Worm (Caenorhabditis elegans): Measurements from ENCODE around the gene twk-17.

The twk-17 gene

DNA sequence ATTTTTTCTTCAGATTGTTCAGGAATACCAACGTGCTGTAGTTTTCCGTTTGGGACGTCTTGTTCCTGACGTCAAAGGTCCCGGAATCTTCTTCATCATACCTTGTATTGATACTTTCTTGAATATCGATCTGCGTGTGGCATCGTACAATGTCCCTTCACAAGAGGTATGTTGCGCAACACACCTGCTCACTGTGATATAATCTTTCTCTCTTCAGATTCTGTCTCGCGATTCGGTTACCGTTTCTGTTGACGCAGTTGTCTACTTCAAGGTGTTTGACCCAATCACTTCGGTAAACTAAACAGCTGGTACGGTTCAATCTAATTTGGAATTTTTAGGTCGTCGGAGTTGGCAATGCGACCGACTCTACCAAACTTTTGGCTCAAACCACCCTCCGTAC is 44.5 kb downstream of the twk-17 start:
- no peak for TF ChIP-seq aly-2 (tag; optimal IDR thresholded peaks at IDR 0.05)
- TF ChIP-seq ztf-11 (tag; optimal IDR thresholded peaks at IDR 0.05) = no peak

DNA sequence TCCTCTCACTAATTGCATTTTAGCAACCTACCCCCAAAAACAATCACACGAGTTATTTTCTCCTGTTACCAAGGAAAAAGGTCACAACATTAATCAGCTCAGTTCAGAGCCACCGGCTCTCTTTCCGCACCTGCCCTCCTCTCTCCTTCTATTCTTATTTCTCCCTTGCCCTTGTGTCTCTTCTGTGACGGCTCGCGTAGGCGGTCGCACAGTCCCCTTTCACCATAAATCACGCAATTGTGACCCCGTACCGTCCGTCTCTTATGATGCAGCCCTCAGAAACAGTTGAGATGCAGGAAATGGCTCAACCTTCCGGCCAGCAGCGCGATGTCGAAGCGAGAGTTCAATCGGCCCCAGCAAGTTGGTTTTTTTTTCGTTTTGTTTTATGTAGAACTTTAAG is 45.3 kb downstream of the twk-17 start, which contains the start of gene sto-1:
sto-1 (plus strand) TSS at position 200 of the 400 bp plus-strand sequence.
- no peak for TF ChIP-seq nhr-41 (GFP tag; IDR thresholded peaks at IDR 0.05)
- no peak for TF ChIP-seq ceh-20 (GFP tag; IDR thresholded peaks at IDR 0.05)
- no peak for TF ChIP-seq daf-12 (tag; optimal IDR thresholded peaks at IDR 0.05)
- no peak for TF ChIP-seq ceh-62 (tag; optimal IDR thresholded peaks at IDR 0.05)
- TF ChIP-seq ZK546.5 (tag; optimal IDR thresholded peaks at IDR 0.05) = no peak
- no peak for TF ChIP-seq mxl-3 (GFP tag; optimal IDR thresholded peaks at IDR 0.05)
- TF ChIP-seq mdt-29 (GFP tag; IDR thresholded peaks at IDR 0.05) = no peak
- TF ChIP-seq ctbp-1 (GFP tag; IDR thresholded peaks at IDR 0.05) = no peak
- no peak for TF ChIP-seq Y105C5A.15 (GFP tag; IDR thresholded peaks at IDR 0.05)
- TF ChIP-seq saeg-2 (GFP tag; IDR thresholded peaks at IDR 0.05) = no peak
- TF ChIP-seq zip-2 (tag; optimal IDR thresholded peaks at IDR 0.05) = no peak
- TF ChIP-seq egl-43 (GFP tag; IDR thresholded peaks at IDR 0.05) = no peak
- TF ChIP-seq nhr-102 (tag; optimal IDR thresholded peaks at IDR 0.05) = no peak
- no peak for TF ChIP-seq spr-1 (tag; optimal IDR thresholded peaks at IDR 0.05)
- TF ChIP-seq php-3 (GFP tag; IDR thresholded peaks at IDR 0.05) = no peak
- no peak for TF ChIP-seq gei-8 (GFP tag; optimal IDR thresholded peaks at IDR 0.05)
- no peak for TF ChIP-seq sdz-12 (GFP tag; optimal IDR thresholded peaks at IDR 0.05)
- TF ChIP-seq ceh-44 (GFP tag; IDR thresholded peaks at IDR 0.05) = no peak
- no peak for TF ChIP-seq zag-1 (tag; optimal IDR thresholded peaks at IDR 0.05)

DNA sequence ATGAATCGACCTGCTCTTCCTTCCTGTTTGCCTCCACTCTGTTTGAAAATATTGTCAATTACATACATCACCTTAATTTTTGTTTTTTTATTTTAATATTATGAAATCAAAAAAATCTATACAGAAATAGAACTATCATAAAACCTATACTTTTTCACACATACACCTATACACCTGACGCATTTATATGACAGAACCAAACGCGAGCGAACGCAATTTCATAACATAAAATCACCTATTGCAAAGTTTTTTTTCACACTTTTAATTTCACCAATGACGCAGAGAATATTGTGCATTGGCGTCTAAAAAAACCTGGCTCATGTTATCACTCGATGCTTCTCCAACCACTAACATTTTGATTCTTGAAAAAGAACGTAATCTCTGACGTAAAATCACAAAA is 45.9 kb downstream of the twk-17 start:
- TF ChIP-seq jun-1 (tag; optimal IDR thresholded peaks at IDR 0.05) = no peak
- TF ChIP-seq hlh-30 (tag; optimal IDR thresholded peaks at IDR 0.05; ENCODE audit: insufficient read depth) = no peak
- TF ChIP-seq mxl-3 (GFP tag; optimal IDR thresholded peaks at IDR 0.05) = no peak
- TF ChIP-seq nhr-6 (tag; optimal IDR thresholded peaks at IDR 0.05) = no peak
- TF ChIP-seq T20F7.1 (GFP tag; optimal IDR thresholded peaks at IDR 0.05) = no peak
- no peak for TF ChIP-seq lin-1 (GFP tag; IDR thresholded peaks at IDR 0.05)
- no peak for TF ChIP-seq zip-2 (tag; optimal IDR thresholded peaks at IDR 0.05)
- no peak for TF ChIP-seq ceh-32 (tag; optimal IDR thresholded peaks at IDR 0.05; ENCODE audit: poor library complexity)

DNA sequence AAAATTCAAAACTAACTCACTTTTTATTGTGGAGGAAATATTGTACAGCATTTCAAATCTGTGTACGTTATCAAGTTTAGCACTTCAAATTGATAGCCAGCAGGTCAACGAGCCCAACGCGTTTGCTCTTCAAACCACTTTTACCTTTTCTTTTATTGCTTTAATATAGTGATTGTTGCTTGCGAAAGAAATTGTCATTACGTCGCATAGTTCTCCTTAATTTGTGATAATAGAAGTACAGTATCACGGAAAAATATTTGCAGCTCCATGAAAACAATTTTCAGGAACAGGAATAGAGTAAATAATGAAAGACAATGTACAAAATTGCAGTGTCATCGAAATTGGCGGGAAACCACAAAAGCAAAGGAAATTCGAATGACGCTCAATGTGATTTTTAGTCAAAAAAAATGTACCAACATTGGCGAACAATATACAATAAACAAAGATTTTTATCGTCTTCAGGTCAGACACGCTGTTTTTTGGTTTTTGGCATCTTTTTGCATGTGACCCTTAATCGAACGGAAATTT is 48.9 kb downstream of the twk-17 start, which contains the start of the genes PDB1.1 and F08C6.5:
PDB1.1 (minus strand) TSS at position 158 of the 528 bp plus-strand sequence.
F08C6.5 (plus strand) TSS at position 478 of the 528 bp plus-strand sequence.
- TF ChIP-seq mdt-29 (GFP tag; IDR thresholded peaks at IDR 0.05) = no peak
- TF ChIP-seq jun-1 (tag; optimal IDR thresholded peaks at IDR 0.05) = no peak
- TF ChIP-seq nhr-25 (tag; optimal IDR thresholded peaks at IDR 0.05; ENCODE audit: borderline replicate concordance, insufficient read depth) = no peak
- peak; percentile 4 for TF ChIP-seq nhr-48 (tag; optimal IDR thresholded peaks at IDR 0.05)
- no peak for TF ChIP-seq D1046.2 (GFP tag; IDR thresholded peaks at IDR 0.05)
- TF ChIP-seq F37D6.2 (tag; optimal IDR thresholded peaks at IDR 0.05) = no peak
- TF ChIP-seq aly-2 (tag; optimal IDR thresholded peaks at IDR 0.05) = no peak
- TF ChIP-seq mxl-3 (GFP tag; optimal IDR thresholded peaks at IDR 0.05) = no peak
- no peak for TF ChIP-seq ces-1 (GFP tag; optimal IDR thresholded peaks at IDR 0.05)
- peak in 1 of 2 experiments; percentile 57 for TF ChIP-seq mdl-1 (tag; optimal IDR thresholded peaks at IDR 0.05)
- peak; percentile 76 for TF ChIP-seq pqm-1 (tag; optimal IDR thresholded peaks at IDR 0.05)
- peak; percentile 69 for TF ChIP-seq nhr-77 (tag; optimal IDR thresholded peaks at IDR 0.05)
- peak; percentile 83 for TF ChIP-seq php-3 (GFP tag; IDR thresholded peaks at IDR 0.05)
- TF ChIP-seq nhr-28 (tag; optimal IDR thresholded peaks at IDR 0.05) = peak; percentile 88
- no peak for TF ChIP-seq daf-16 (GFP tag; optimal IDR thresholded peaks at IDR 0.05)
- peak; percentile 88 for TF ChIP-seq daf-16 (tag; optimal IDR thresholded peaks at IDR 0.05)
- no peak for TF ChIP-seq lin-39 (tag; optimal IDR thresholded peaks at IDR 0.05)
- no peak for TF ChIP-seq Y5F2A.4 (GFP tag; optimal IDR thresholded peaks at IDR 0.05)
- TF ChIP-seq madf-9 (GFP tag; conservative IDR thresholded peaks at IDR 0.05) = no peak
- no peak for TF ChIP-seq ceh-82 (tag; optimal IDR thresholded peaks at IDR 0.05)
- TF ChIP-seq hlh-11 (tag; optimal IDR thresholded peaks at IDR 0.05) = peak; percentile 55
- TF ChIP-seq F44E2.7 (GFP tag; IDR thresholded peaks at IDR 0.05) = no peak
- peak; percentile 68 for TF ChIP-seq dmd-6 (GFP tag; IDR thresholded peaks at IDR 0.05)
- no peak for TF ChIP-seq nhr-102 (tag; optimal IDR thresholded peaks at IDR 0.05)
- TF ChIP-seq Y75B8A.6 (GFP tag; IDR thresholded peaks at IDR 0.05) = no peak
- no peak for TF ChIP-seq nhr-6 (tag; optimal IDR thresholded peaks at IDR 0.05)
- no peak for TF ChIP-seq T26A8.4 (GFP tag; IDR thresholded peaks at IDR 0.05)

All from whole organism, L4 larva.